Fruit fly (Drosophila melanogaster) ovary, adult (tissue): ENCODE results near the gene CG43092.
A peak's percentile ranks its signal among the peaks of the same experiment; 100 is the strongest.

Experiments used
- CG17801 ChIP-seq: fragments of 200-800 bp; optimal IDR thresholded peaks from 2 replicates; lab custom pipeline; 2019; ENCODE audit warnings: missing biosample characterization, mild to moderate bottlenecking, missing genetic modification characterization, moderate library complexity; ENCODE audit not compliant: partially characterized antibody

Gene CG43092

dm6 chr3R:22748956-22749355 is 20.5 kb downstream of the CG43092 start, which contains the start of gene CG31139:
TSS of gene CG31139 (minus strand) at chr3R:22749056.
- no peak for TF ChIP-seq CG17801 (GFP tag; lab: Kevin White, UChicago)

dm6 chr3R:22747423-22748090 is 21.9 kb downstream of the CG43092 start, which contains the start of gene CG17141:
TSS of gene CG17141 (minus strand) at chr3R:22747599.
- TF ChIP-seq CG17801 (GFP tag; lab: Kevin White, UChicago), result no peak

dm6 chr3R:22745432-22745831 is 24.0 kb downstream of the CG43092 start, which contains the start of the genes vret and HP1c:
TSS of gene vret (minus strand) at chr3R:22745581.
TSS of gene HP1c (plus strand) at chr3R:22745620.
- TF ChIP-seq CG17801 (GFP tag; lab: Kevin White, UChicago), result no peak

- no peak for TF ChIP-seq CG17801 (GFP tag; lab: Kevin White, UChicago)
Measured at dm6 chr3R:22740930-22741329, 28.5 kb downstream of the CG43092 start, which contains the start of the genes Dcr-1 and CG6985. TSS of gene Dcr-1 (minus strand) at chr3R:22741091. TSS of gene CG6985 (plus strand) at chr3R:22741150.

dm6 chr3R:22733751-22734150 is 35.7 kb downstream of the CG43092 start, which contains the start of gene Takl2:
TSS of gene Takl2 (minus strand) at chr3R:22733851.
- no peak for TF ChIP-seq CG17801 (GFP tag; lab: Kevin White, UChicago)

dm6 chr3R:22732995-22733394 is 36.5 kb downstream of the CG43092 start:
- no peak for TF ChIP-seq CG17801 (GFP tag; lab: Kevin White, UChicago)

- no peak for TF ChIP-seq CG17801 (GFP tag; lab: Kevin White, UChicago)
Measured at dm6 chr3R:22727857-22728256, 41.6 kb downstream of the CG43092 start.

- TF ChIP-seq CG17801 (GFP tag; lab: Kevin White, UChicago), result no peak
Measured at dm6 chr3R:22727456-22727833, 42.0 kb downstream of the CG43092 start.

- TF ChIP-seq CG17801 (GFP tag; lab: Kevin White, UChicago), result no peak
Measured at dm6 chr3R:22726771-22727455, 42.6 kb downstream of the CG43092 start, which contains the start of gene CG45049. TSS of gene CG45049 (plus strand) at chr3R:22726967.

dm6 chr3R:22726031-22726770 is 43.3 kb downstream of the CG43092 start, which contains the start of gene RNF220:
TSS of gene RNF220 (minus strand) at chr3R:22726414.
- TF ChIP-seq CG17801 (GFP tag; lab: Kevin White, UChicago), result no peak

- TF ChIP-seq CG17801 (GFP tag; lab: Kevin White, UChicago), result peak; percentile 66
Measured at dm6 chr3R:22724149-22724973, 45.1 kb downstream of the CG43092 start, which contains the start of gene Irp-1A. TSS of gene Irp-1A (minus strand) at chr3R:22724587.

- peak; percentile 57 for TF ChIP-seq CG17801 (GFP tag; lab: Kevin White, UChicago)
Measured at dm6 chr3R:22720808-22721306, 48.6 kb downstream of the CG43092 start, which contains the start of gene wge. TSS of gene wge (minus strand) at chr3R:22721150.

dm6 chr3R:22719607-22719949 is 49.9 kb downstream of the CG43092 start:
- no peak for TF ChIP-seq CG17801 (GFP tag; lab: Kevin White, UChicago)
